Fruit fly (Drosophila melanogaster): ENCODE measurements around the gene CG18557.
A peak's percentile ranks its signal among the peaks of the same experiment; 100 is the strongest.

CG18557 gene

dm6 chr2L:2815673-2816072, 29.9 kb downstream of the CG18557 start, which contains the start of gene G6P:
Gene G6P (minus strand): TSS chr2L:2815760.
- TF ChIP-seq pad (GFP tag; optimal IDR thresholded peaks at IDR 0.05): no peak
- no peak for TF ChIP-seq CG1620 (GFP tag; optimal IDR thresholded peaks at IDR 0.05)
- TF ChIP-seq Clk (GFP tag; optimal IDR thresholded peaks at IDR 0.05): no peak
- no peak for TF ChIP-seq tj (GFP tag; optimal IDR thresholded peaks at IDR 0.05)
- no peak for TF ChIP-seq Hr96 (GFP tag; optimal IDR thresholded peaks at IDR 0.05)
- TF ChIP-seq Mnt (GFP tag; optimal IDR thresholded peaks at IDR 0.05): no peak
- TF ChIP-seq CG5204 (GFP tag; optimal IDR thresholded peaks at IDR 0.05): no peak
- TF ChIP-seq CG14711 (tag; optimal IDR thresholded peaks at IDR 0.05): no peak
- TF ChIP-seq kay (GFP tag; ENCODE audit: borderline replicate concordance): no peak
- TF ChIP-seq CG33017 (tag; optimal IDR thresholded peaks at IDR 0.05): no peak
- TF ChIP-seq Crg-1 (GFP tag; optimal IDR thresholded peaks at IDR 0.05): no peak
- no peak for TF ChIP-seq bab1 (GFP tag; optimal IDR thresholded peaks at IDR 0.05)
- TF ChIP-seq cic (GFP tag; optimal IDR thresholded peaks at IDR 0.05): no peak
- no peak for TF ChIP-seq cnc (optimal IDR thresholded peaks at IDR 0.05)
- no peak for TF ChIP-seq CG7045 (GFP tag; optimal IDR thresholded peaks at IDR 0.05)
- no peak for TF ChIP-seq CG11617 (GFP tag; optimal IDR thresholded peaks at IDR 0.05)
- TF ChIP-seq CG12768 (GFP tag; optimal IDR thresholded peaks at IDR 0.05): no peak
- TF ChIP-seq toe (GFP tag; optimal IDR thresholded peaks at IDR 0.05): no peak

- TF ChIP-seq cic (GFP tag; optimal IDR thresholded peaks at IDR 0.05): no peak
- no peak for TF ChIP-seq toe (GFP tag; optimal IDR thresholded peaks at IDR 0.05)
- no peak for TF ChIP-seq CG12768 (GFP tag; optimal IDR thresholded peaks at IDR 0.05)
- TF ChIP-seq CG11617 (GFP tag; optimal IDR thresholded peaks at IDR 0.05): no peak
- no peak for TF ChIP-seq Crg-1 (GFP tag; optimal IDR thresholded peaks at IDR 0.05)
- no peak for TF ChIP-seq Hr96 (GFP tag; optimal IDR thresholded peaks at IDR 0.05)
Observed at dm6 chr2L:2812137-2812536, 33.4 kb downstream of the CG18557 start, which contains the start of gene CG2964. Gene CG2964 (plus strand): TSS chr2L:2812437.

dm6 chr2L:2810831-2811230, 34.7 kb downstream of the CG18557 start:
- TF ChIP-seq CG7101 (tag; optimal IDR thresholded peaks at IDR 0.05) (no peak), CG11617 (GFP tag; optimal IDR thresholded peaks at IDR 0.05) (no peak), pad (GFP tag; optimal IDR thresholded peaks at IDR 0.05) (no peak), cnc (optimal IDR thresholded peaks at IDR 0.05) (no peak), CG33017 (tag; optimal IDR thresholded peaks at IDR 0.05) (no peak), tj (GFP tag; optimal IDR thresholded peaks at IDR 0.05) (no peak), CG7045 (GFP tag; optimal IDR thresholded peaks at IDR 0.05) (no peak), CG5204 (GFP tag; optimal IDR thresholded peaks at IDR 0.05) (no peak), Hr96 (GFP tag; optimal IDR thresholded peaks at IDR 0.05) (no peak), Clk (GFP tag; optimal IDR thresholded peaks at IDR 0.05) (no peak), CG12768 (GFP tag; optimal IDR thresholded peaks at IDR 0.05) (no peak), cic (GFP tag; optimal IDR thresholded peaks at IDR 0.05) (no peak), Mnt (GFP tag; optimal IDR thresholded peaks at IDR 0.05) (no peak)

dm6 chr2L:2808038-2808699, 37.4 kb downstream of the CG18557 start:
- TF ChIP-seq cic (GFP tag; optimal IDR thresholded peaks at IDR 0.05): peak; percentile 63
- no peak for TF ChIP-seq CG1620 (GFP tag; optimal IDR thresholded peaks at IDR 0.05)
- TF ChIP-seq CG7101 (tag; optimal IDR thresholded peaks at IDR 0.05): peak; percentile 17
- TF ChIP-seq toe (GFP tag; optimal IDR thresholded peaks at IDR 0.05): peak; percentile 19
- peak; percentile 24 for TF ChIP-seq Hr96 (GFP tag; optimal IDR thresholded peaks at IDR 0.05)
- peak; percentile 4 for TF ChIP-seq bab1 (GFP tag; optimal IDR thresholded peaks at IDR 0.05)
- peak; percentile 4 for TF ChIP-seq CG33017 (tag; optimal IDR thresholded peaks at IDR 0.05)
- no peak for TF ChIP-seq Crg-1 (GFP tag; optimal IDR thresholded peaks at IDR 0.05)
- no peak for TF ChIP-seq tj (GFP tag; optimal IDR thresholded peaks at IDR 0.05)
- TF ChIP-seq ovo (GFP tag; optimal IDR thresholded peaks at IDR 0.05): no peak
- no peak for TF ChIP-seq CG5204 (GFP tag; optimal IDR thresholded peaks at IDR 0.05)
- no peak for TF ChIP-seq kay (GFP tag; ENCODE audit: borderline replicate concordance)
- TF ChIP-seq pad (GFP tag; optimal IDR thresholded peaks at IDR 0.05): no peak
- TF ChIP-seq CG12768 (GFP tag; optimal IDR thresholded peaks at IDR 0.05): no peak
- TF ChIP-seq Mnt (GFP tag; optimal IDR thresholded peaks at IDR 0.05): peak; percentile 4
- peak; percentile 21 for TF ChIP-seq CG14711 (tag; optimal IDR thresholded peaks at IDR 0.05)
- no peak for TF ChIP-seq CG7045 (GFP tag; optimal IDR thresholded peaks at IDR 0.05)
- TF ChIP-seq cnc (optimal IDR thresholded peaks at IDR 0.05): no peak
- TF ChIP-seq CG11617 (GFP tag; optimal IDR thresholded peaks at IDR 0.05): no peak
- TF ChIP-seq Clk (GFP tag; optimal IDR thresholded peaks at IDR 0.05): no peak

DNA sequence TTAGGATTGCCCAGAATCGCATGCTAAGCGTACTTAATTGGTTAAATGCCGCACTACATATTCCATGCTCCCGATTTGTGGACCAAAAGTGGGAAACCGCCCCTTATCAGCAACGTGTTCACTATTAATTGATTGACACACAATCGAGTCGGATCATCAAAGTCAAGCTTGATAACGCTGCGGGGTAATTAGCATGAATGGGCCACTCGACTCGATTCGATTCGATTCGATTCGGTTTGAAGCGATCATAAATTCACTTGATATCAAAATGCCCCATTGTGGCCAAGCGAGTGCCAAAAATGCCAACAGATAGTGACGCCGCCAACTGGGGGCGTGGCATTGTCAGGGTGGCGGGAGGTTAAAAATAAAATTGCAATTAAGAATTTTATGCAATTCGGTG, 37.9 kb downstream of the CG18557 start:
- TF ChIP-seq pad (GFP tag; optimal IDR thresholded peaks at IDR 0.05) (no peak), kay (GFP tag; ENCODE audit: borderline replicate concordance) (no peak), Hr96 (GFP tag; optimal IDR thresholded peaks at IDR 0.05) (no peak), Clk (GFP tag; optimal IDR thresholded peaks at IDR 0.05) (no peak), Mnt (GFP tag; optimal IDR thresholded peaks at IDR 0.05) (no peak), Crg-1 (GFP tag; optimal IDR thresholded peaks at IDR 0.05) (no peak), CG5204 (GFP tag; optimal IDR thresholded peaks at IDR 0.05) (no peak), tj (GFP tag; optimal IDR thresholded peaks at IDR 0.05) (no peak), CG33017 (tag; optimal IDR thresholded peaks at IDR 0.05) (no peak), toe (GFP tag; optimal IDR thresholded peaks at IDR 0.05) (no peak), CG11617 (GFP tag; optimal IDR thresholded peaks at IDR 0.05) (no peak), ovo (GFP tag; optimal IDR thresholded peaks at IDR 0.05) (no peak), CG14711 (tag; optimal IDR thresholded peaks at IDR 0.05) (no peak), CG12768 (GFP tag; optimal IDR thresholded peaks at IDR 0.05) (no peak), CG7101 (tag; optimal IDR thresholded peaks at IDR 0.05) (no peak), cic (GFP tag; optimal IDR thresholded peaks at IDR 0.05) (no peak), CG7045 (GFP tag; optimal IDR thresholded peaks at IDR 0.05) (no peak), cnc (optimal IDR thresholded peaks at IDR 0.05) (no peak), CG1620 (GFP tag; optimal IDR thresholded peaks at IDR 0.05) (no peak)
